Worm (Caenorhabditis elegans) whole organism, young adult: Measurements from ENCODE around the gene sri-7.

Source experiments
- ceh-58 ChIP-seq: fragments of 200-800 bp; sonication (Bioruptor generic); IDR thresholded peaks from 2 replicates; pipeline ENCODE4 v1.3.6; 2022; ENCODE audit warnings: missing genetic modification characterization, missing compliant biosample characterization
- ceh-79 ChIP-seq: sonication (generic microtip); optimal IDR thresholded peaks from 2 replicates; lab custom pipeline; 2017; ENCODE audit warnings: mild to moderate bottlenecking, missing genetic modification characterization, missing compliant biosample characterization
- egl-18 ChIP-seq: fragments of 200-800 bp; sonication (Bioruptor generic); IDR thresholded peaks from 2 replicates; pipeline ENCODE4 v1.3.6; 2022; ENCODE audit warnings: missing genetic modification reagents, missing genetic modification characterization, missing compliant biosample characterization
- lin-35 ChIP-seq, 3 experiments: fragments of 150-350 bp in 2 of 3; sonication (generic microtip) in 1 of 3; optimal IDR thresholded peaks; 2 replicates each; lab custom pipeline; 2014 to 2018; ENCODE audit warnings: missing biosample characterization in 3 of 3, missing genetic modification characterization in 3 of 3, missing genetic modification reagents in 3 of 3
- nhr-120 ChIP-seq: fragments of 200-800 bp; sonication (Bioruptor generic); IDR thresholded peaks from 2 replicates; pipeline ENCODE4 v1.3.6; 2022; ENCODE audit warnings: missing genetic modification characterization, missing compliant biosample characterization
- snpc-4 ChIP-seq, 5 experiments: fragments of 150-350 bp in 1 of 5; sonication (generic microtip) in 4 of 5; optimal IDR thresholded peaks; 2 replicates each; lab custom pipeline; 2014 to 2018; ENCODE audit warnings: missing genetic modification characterization in 5 of 5, missing biosample characterization in 3 of 5, antibody characterized with exemption in 2 of 5, mild to moderate bottlenecking in 2 of 5, missing compliant biosample characterization in 2 of 5, missing genotype in 2 of 5, moderate library complexity in 2 of 5, missing genetic modification reagents in 1 of 5
- tbp1 ChIP-seq: fragments of 200-800 bp; sonication (Bioruptor generic); optimal IDR thresholded peaks from 2 replicates; lab custom pipeline; 2018; ENCODE audit warnings: mild to moderate bottlenecking, missing genetic modification characterization, missing compliant biosample characterization

- no peak for TF ChIP-seq ceh-79
- TF ChIP-seq nhr-120 = no peak
- no peak for TF ChIP-seq ceh-58 (GFP tag; lab: Robert Waterston, UW)
- TF ChIP-seq tbp1 = no peak
- TF ChIP-seq egl-18 = no peak
- TF ChIP-seq snpc-4 (GFP tag; optimal IDR thresholded peaks at IDR 0.05; lab: Kevin White, UChicago) = no peak
- TF ChIP-seq snpc-4 (tag; optimal IDR thresholded peaks at IDR 0.05; lab: Kevin White, UChicago) = no peak
- no peak for TF ChIP-seq lin-35 (GFP tag; optimal IDR thresholded peaks at IDR 0.05; lab: Kevin White, UChicago)
Measured at ce11 chrV:15367770-15368169, 32.4 kb upstream of the sri-7 start.
